Worm (Caenorhabditis elegans): Measurements from ENCODE around the gene T07G12.5.
"Not testable (repeated sequence)": the region's sequence is repeated elsewhere in the genome, so short reads cannot be mapped to it uniquely, and the experiment has no call there.

The T07G12.5 gene

ce11 chrIV:10554947-10555346 lies 10.0 kb upstream of the T07G12.5 start, which contains the start of gene zim-2:
TSS of gene zim-2 (plus strand) at chrIV:10555247.
- TF ChIP-seq egl-44 (GFP tag; IDR thresholded peaks at IDR 0.05) (no peak), dpl-1 (GFP tag; optimal IDR thresholded peaks at IDR 0.05) (no peak), nhr-120 (GFP tag; IDR thresholded peaks at IDR 0.05) (no peak), F49E8.2 (tag; optimal IDR thresholded peaks at IDR 0.05; ENCODE audit: insufficient read depth) (no peak), nhr-179 (tag; optimal IDR thresholded peaks at IDR 0.05) (no peak), Y53F4B.3 (GFP tag; IDR thresholded peaks at IDR 0.05) (no peak), pha-4 (tag; optimal IDR thresholded peaks at IDR 0.05) (no peak), bed-1 (GFP tag; IDR thresholded peaks at IDR 0.05) (no peak), akir-1 (GFP tag; optimal IDR thresholded peaks at IDR 0.05) (no peak), nfyb-1 (GFP tag; IDR thresholded peaks at IDR 0.05) (no peak), madf-3 (GFP tag; IDR thresholded peaks at IDR 0.05) (no peak), rec-8 (tag; optimal IDR thresholded peaks at IDR 0.05) (no peak)

- peak; percentile 80 for TF ChIP-seq attf-3 (GFP tag; conservative IDR thresholded peaks at IDR 0.05)
Measured at ce11 chrIV:10552993-10553392, 8.1 kb upstream of the T07G12.5 start.

ce11 chrIV:10548546-10548945 lies 3.6 kb upstream of the T07G12.5 start:
- TF ChIP-seq rpc-1 (optimal IDR thresholded peaks at IDR 0.05): not testable (repeated sequence)
- TF ChIP-seq rpc-1 (tag; optimal IDR thresholded peaks at IDR 0.05) (peak; percentile 52), dox-1 (GFP tag; IDR thresholded peaks at IDR 0.05) (0 out of 2 replicates have a peak, but pooled peaks have one; percentile 44), lin-26 (GFP tag; IDR thresholded peaks at IDR 0.05) (peak; percentile 71; the same call in 1 of the 2 replicates), tbp1 (GFP tag; optimal IDR thresholded peaks at IDR 0.05) (peak; percentile 70), B0261.1 (tag; optimal IDR thresholded peaks at IDR 0.05) (peak; percentile 47), hmg-1.2 (GFP tag; IDR thresholded peaks at IDR 0.05) (0 out of 2 replicates have a peak, but pooled peaks have one; percentile 25), rcor-1 (GFP tag; IDR thresholded peaks at IDR 0.05) (0 out of 2 replicates have a peak, but pooled peaks have one; percentile 17), ceh-40 (GFP tag; IDR thresholded peaks at IDR 0.05) (0 out of 2 replicates have a peak, but pooled peaks have one; percentile 31)

ce11 chrIV:10546589-10547136 lies 1.7 kb upstream of the T07G12.5 start, which contains the start of gene zim-1:
TSS of gene zim-1 (plus strand) at chrIV:10547086.
- TF ChIP-seq somi-1 (GFP tag; optimal IDR thresholded peaks at IDR 0.05): no peak
- no peak for TF ChIP-seq D2030.7 (GFP tag; IDR thresholded peaks at IDR 0.05)
- no peak for TF ChIP-seq snpc-3.4 (tag; optimal IDR thresholded peaks at IDR 0.05)
- TF ChIP-seq madf-10 (tag; optimal IDR thresholded peaks at IDR 0.05): no peak
- TF ChIP-seq madf-8 (GFP tag; conservative IDR thresholded peaks at IDR 0.05): 0 out of 2 replicates have a peak, but pooled peaks have one; percentile 24
- no peak for TF ChIP-seq sptf-2 (GFP tag; optimal IDR thresholded peaks at IDR 0.05)
- 0 out of 2 replicates have a peak, but pooled peaks have one; percentile 15 for TF ChIP-seq ceh-91 (GFP tag; IDR thresholded peaks at IDR 0.05)
- no peak for TF ChIP-seq attf-3 (GFP tag; conservative IDR thresholded peaks at IDR 0.05)
- TF ChIP-seq Y95B8A.8 (GFP tag; IDR thresholded peaks at IDR 0.05): no peak
- TF ChIP-seq F33H1.4 (GFP tag; IDR thresholded peaks at IDR 0.05): peak; percentile 83
- TF ChIP-seq snpc-4 (GFP tag; optimal IDR thresholded peaks at IDR 0.05): no peak
- peak in 1 of 4 experiments; percentile 2 for TF ChIP-seq snpc-4 (tag; optimal IDR thresholded peaks at IDR 0.05)
- TF ChIP-seq madf-6 (GFP tag; IDR thresholded peaks at IDR 0.05): peak; percentile 78
- peak; percentile 77 for TF ChIP-seq xnd-1 (tag; optimal IDR thresholded peaks at IDR 0.05)
- TF ChIP-seq repo-1 (tag; optimal IDR thresholded peaks at IDR 0.05): no peak
- TF ChIP-seq F22D6.2 (tag; optimal IDR thresholded peaks at IDR 0.05): no peak
- peak; percentile 26; the same call in 1 of the 2 replicates for TF ChIP-seq rcor-1 (GFP tag; IDR thresholded peaks at IDR 0.05)
- peak; percentile 5 for TF ChIP-seq efl-1 (GFP tag; optimal IDR thresholded peaks at IDR 0.05)
- TF ChIP-seq lsl-1 (GFP tag; optimal IDR thresholded peaks at IDR 0.05): peak; percentile 85
- no peak for TF ChIP-seq B0336.3 (GFP tag; IDR thresholded peaks at IDR 0.05)
- TF ChIP-seq ztf-28 (GFP tag; IDR thresholded peaks at IDR 0.05): no peak
